Worm (Caenorhabditis elegans) whole organism, mixed stage, embryonic: ENCODE data around the gene F25B5.3.

Experiments used
- ceh-39 ChIP-seq: fragments of 150-350 bp; optimal IDR thresholded peaks from 2 replicates; lab custom pipeline; 2014; ENCODE audit warnings: missing biosample characterization, missing genetic modification characterization
- lin-32 ChIP-seq: fragments of 200-800 bp; sonication (Bioruptor generic); optimal IDR thresholded peaks from 2 replicates; lab custom pipeline; 2018; ENCODE audit warnings: mild to moderate bottlenecking, missing genetic modification characterization, missing compliant biosample characterization
- nhr-12 ChIP-seq: fragments of 150-350 bp; optimal IDR thresholded peaks from 2 replicates; lab custom pipeline; 2014; ENCODE audit warnings: missing biosample characterization, missing genetic modification characterization

DNA sequence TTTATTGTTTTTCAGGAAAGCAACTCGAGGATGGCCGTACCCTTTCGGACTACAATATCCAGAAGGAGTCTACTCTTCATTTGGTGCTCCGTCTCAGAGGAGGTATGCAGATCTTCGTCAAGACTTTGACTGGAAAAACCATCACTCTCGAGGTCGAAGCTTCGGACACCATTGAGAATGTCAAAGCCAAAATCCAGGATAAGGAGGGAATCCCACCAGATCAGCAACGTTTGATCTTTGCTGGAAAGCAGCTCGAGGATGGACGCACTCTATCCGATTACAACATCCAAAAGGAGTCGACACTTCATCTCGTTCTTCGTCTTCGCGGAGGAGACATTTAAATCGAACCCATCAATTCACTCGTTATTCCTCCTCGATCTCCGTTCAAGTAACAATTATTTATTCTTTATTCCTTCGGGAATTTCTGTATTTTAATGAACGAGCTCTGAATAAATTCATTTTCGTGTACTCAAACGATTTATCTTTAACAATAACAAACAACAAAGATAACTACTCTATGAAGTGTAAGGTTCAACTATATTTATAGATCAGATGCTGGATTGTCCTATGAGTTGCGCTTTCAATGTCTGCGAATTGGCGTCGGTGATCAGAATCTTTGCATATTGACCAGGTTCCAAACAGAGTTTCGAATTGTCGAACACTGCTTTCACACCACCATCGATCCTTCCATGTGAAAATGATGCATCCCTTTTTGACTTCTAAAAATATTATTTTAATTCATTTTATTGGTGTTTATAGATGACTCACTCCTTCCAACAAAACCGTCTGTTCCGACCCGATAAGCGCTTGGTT is 5.1 kb upstream of the F25B5.3 start:
- peak; percentile 3 for TF ChIP-seq lin-32
- TF ChIP-seq nhr-12 (tag; lab: Kevin White, UChicago), result no peak
- no peak for TF ChIP-seq ceh-39
